Worm (Caenorhabditis elegans) whole organism, L3 larva: ENCODE results near the gene kcnl-1.

ENCODE experiments used
- ZK546.5 ChIP-seq: sonication (generic microtip); optimal IDR thresholded peaks from 2 replicates; lab custom pipeline; 2017; ENCODE audit warnings: missing biosample characterization, missing genetic modification characterization
- ceh-16 ChIP-seq: sonication (generic microtip); optimal IDR thresholded peaks from 2 replicates; lab custom pipeline; 2017; ENCODE audit warnings: missing biosample characterization, missing genetic modification characterization
- ceh-28 ChIP-seq: fragments of 150-350 bp; optimal IDR thresholded peaks from 2 replicates; lab custom pipeline; 2014; ENCODE audit warnings: missing biosample characterization, missing genetic modification reagents, missing genetic modification characterization
- ceh-82 ChIP-seq: fragments of 150-350 bp; optimal IDR thresholded peaks from 2 replicates; lab custom pipeline; 2014; ENCODE audit warnings: missing biosample characterization, missing genetic modification characterization
- ceh-9 ChIP-seq: sonication (generic microtip); optimal IDR thresholded peaks from 2 replicates; lab custom pipeline; 2018; ENCODE audit warnings: missing biosample characterization, missing genetic modification characterization
- egl-27 ChIP-seq: sonication (generic microtip); optimal IDR thresholded peaks from 4 replicates; lab custom pipeline; 2017; ENCODE audit warnings: missing biosample characterization, missing genetic modification reagents, missing genetic modification characterization
- egl-5 ChIP-seq: fragments of 150-350 bp; optimal IDR thresholded peaks from 2 replicates; lab custom pipeline; 2017; ENCODE audit warnings: missing biosample characterization, missing genetic modification reagents, missing genetic modification characterization, inconsistent platforms
- elt-1 ChIP-seq: fragments of 150-350 bp; optimal IDR thresholded peaks from 2 replicates; lab custom pipeline; 2014; ENCODE audit warnings: missing biosample characterization, missing genetic modification characterization
- elt-3 ChIP-seq, 3 experiments: fragments of 150-350 bp in 1 of 3; sonication (generic microtip) in 2 of 3; optimal IDR thresholded peaks; 2 replicates in 2 of 3; 4 replicates in 1 of 3; lab custom pipeline; 2014 to 2017; ENCODE audit warnings: missing biosample characterization in 3 of 3, missing genetic modification characterization in 3 of 3
- eor-1 ChIP-seq, 2 experiments: fragments of 150-350 bp; optimal IDR thresholded peaks; 2 replicates each; lab custom pipeline; 2014 to 2018; ENCODE audit warnings: missing biosample characterization in 2 of 2, missing genetic modification characterization in 2 of 2
- fkh-10 ChIP-seq: sonication (generic microtip); optimal IDR thresholded peaks from 2 replicates; lab custom pipeline; 2017; ENCODE audit warnings: missing biosample characterization, missing genetic modification reagents, missing genetic modification characterization
- fos-1 ChIP-seq: fragments of 150-350 bp; optimal IDR thresholded peaks from 2 replicates; lab custom pipeline; 2014; ENCODE audit warnings: missing biosample characterization, missing genetic modification characterization
- hmg-11 ChIP-seq: sonication (generic microtip); optimal IDR thresholded peaks from 2 replicates; lab custom pipeline; 2016; ENCODE audit warnings: missing genetic modification characterization, missing compliant biosample characterization
- jun-1 ChIP-seq: fragments of 150-350 bp; optimal IDR thresholded peaks from 2 replicates; lab custom pipeline; 2014; ENCODE audit warnings: missing biosample characterization, missing genetic modification reagents, missing genetic modification characterization
- lin-15B ChIP-seq: fragments of 150-350 bp; optimal IDR thresholded peaks from 2 replicates; lab custom pipeline; 2014; ENCODE audit warnings: missing biosample characterization, missing genetic modification characterization
- lin-39 ChIP-seq: fragments of 150-350 bp; optimal IDR thresholded peaks from 2 replicates; lab custom pipeline; 2018; ENCODE audit warnings: missing biosample characterization, missing genetic modification reagents, missing genetic modification characterization
- lsy-12 ChIP-seq: sonication (generic microtip); optimal IDR thresholded peaks from 2 replicates; lab custom pipeline; 2016; ENCODE audit warnings: mild to moderate bottlenecking, missing genetic modification characterization, missing compliant biosample characterization
- mdl-1 ChIP-seq: fragments of 150-350 bp; optimal IDR thresholded peaks from 2 replicates; lab custom pipeline; 2014; ENCODE audit warnings: missing biosample characterization, missing genetic modification characterization
- mml-1 ChIP-seq: fragments of 150-350 bp; sonication (generic microtip); optimal IDR thresholded peaks from 3 replicates; lab custom pipeline; 2014; ENCODE audit warnings: missing biosample characterization, missing genetic modification characterization
- nfya-1 ChIP-seq: sonication (generic microtip); optimal IDR thresholded peaks from 2 replicates; lab custom pipeline; 2017; ENCODE audit warnings: missing genetic modification characterization, mild to moderate bottlenecking, missing compliant biosample characterization, antibody characterized with exemption, moderate library complexity; ENCODE audit not compliant: insufficient read depth
- nhr-11 ChIP-seq: fragments of 150-350 bp; optimal IDR thresholded peaks from 2 replicates; lab custom pipeline; 2014; ENCODE audit warnings: missing biosample characterization, missing genetic modification characterization
- nhr-12 ChIP-seq: fragments of 150-350 bp; optimal IDR thresholded peaks from 2 replicates; lab custom pipeline; 2014; ENCODE audit warnings: missing biosample characterization, missing genetic modification characterization
- nhr-25 ChIP-seq: sonication (generic microtip); optimal IDR thresholded peaks from 2 replicates; lab custom pipeline; 2017; ENCODE audit warnings: missing biosample characterization, missing genetic modification characterization
- nhr-28 ChIP-seq: fragments of 150-350 bp; optimal IDR thresholded peaks from 2 replicates; lab custom pipeline; 2014; ENCODE audit warnings: missing biosample characterization, missing genetic modification characterization
- nhr-43 ChIP-seq: sonication (generic microtip); optimal IDR thresholded peaks from 2 replicates; lab custom pipeline; 2016; ENCODE audit warnings: mild to moderate bottlenecking, missing genetic modification characterization, missing compliant biosample characterization; ENCODE audit not compliant: poor library complexity, severe bottlenecking
- nhr-67 ChIP-seq: fragments of 150-350 bp; optimal IDR thresholded peaks from 2 replicates; lab custom pipeline; 2014; ENCODE audit warnings: missing biosample characterization, missing genetic modification characterization
- nhr-76 ChIP-seq: fragments of 150-350 bp; sonication (generic microtip); optimal IDR thresholded peaks from 5 replicates; lab custom pipeline; 2014; ENCODE audit warnings: missing biosample characterization, missing genetic modification characterization
- pqm-1 ChIP-seq: fragments of 150-350 bp; optimal IDR thresholded peaks from 2 replicates; lab custom pipeline; 2017; ENCODE audit warnings: missing biosample characterization, missing genetic modification characterization, inconsistent platforms
- skn-1 ChIP-seq: fragments of 150-350 bp; optimal IDR thresholded peaks from 2 replicates; lab custom pipeline; 2014; ENCODE audit warnings: missing biosample characterization, missing genetic modification characterization
- snpc-4 ChIP-seq: fragments of 150-350 bp; optimal IDR thresholded peaks from 2 replicates; lab custom pipeline; 2014; ENCODE audit warnings: missing biosample characterization, missing genetic modification characterization
- tbx-2 ChIP-seq: sonication (generic microtip); optimal IDR thresholded peaks from 2 replicates; lab custom pipeline; 2016; ENCODE audit warnings: mild to moderate bottlenecking, missing genetic modification characterization, missing compliant biosample characterization
- unc-39 ChIP-seq: sonication (generic microtip); optimal IDR thresholded peaks from 4 replicates; lab custom pipeline; 2017; ENCODE audit warnings: missing biosample characterization, missing genetic modification characterization
- unc-62 ChIP-seq: fragments of 150-350 bp; sonication (generic microtip); optimal IDR thresholded peaks from 4 replicates; lab custom pipeline; 2014; ENCODE audit warnings: missing biosample characterization, missing genetic modification reagents, missing genetic modification characterization
- zag-1 ChIP-seq: fragments of 150-350 bp; optimal IDR thresholded peaks from 2 replicates; lab custom pipeline; 2014; ENCODE audit warnings: missing biosample characterization, missing genetic modification characterization
- ztf-11 ChIP-seq: fragments of 150-350 bp; optimal IDR thresholded peaks from 2 replicates; lab custom pipeline; 2014; ENCODE audit warnings: missing biosample characterization, missing genetic modification characterization

Gene kcnl-1

ce11 chrV:19630569-19630968 lies 65.4 kb downstream of the kcnl-1 start:
- TF ChIP-seq fkh-10 (no peak), ceh-28 (tag; lab: Kevin White, UChicago) (peak; percentile 94)

- TF ChIP-seq skn-1 (tag; lab: Kevin White, UChicago) (no peak), jun-1 (tag; lab: Kevin White, UChicago) (no peak), tbx-2 (no peak), elt-3 (tag; optimal IDR thresholded peaks at IDR 0.05; lab: Kevin White, UChicago) (no peak), nhr-43 (no peak), egl-27 (no peak), lsy-12 (tag; lab: Kevin White, UChicago) (no peak), elt-1 (no peak), nhr-76 (tag; lab: Kevin White, UChicago) (no peak), ceh-9 (no peak), nhr-25 (tag; lab: Kevin White, UChicago) (no peak), nhr-11 (tag; lab: Kevin White, UChicago) (no peak), ceh-28 (tag; lab: Kevin White, UChicago) (no peak), pqm-1 (tag; lab: Kevin White, UChicago) (no peak), eor-1 (tag; optimal IDR thresholded peaks at IDR 0.05; lab: Kevin White, UChicago) (no peak)
These were observed 67.4 kb downstream of the kcnl-1 start, which contains the start of gene Y43F8C.5 for ce11 chrV:19632546-19632945. TSS of gene Y43F8C.5 (minus strand) at chrV:19632646.

- no peak for TF ChIP-seq lsy-12 (tag; lab: Kevin White, UChicago)
- no peak for TF ChIP-seq pqm-1 (tag; lab: Kevin White, UChicago)
- TF ChIP-seq nfya-1 (tag; lab: Kevin White, UChicago), result no peak
- TF ChIP-seq ceh-28 (tag; lab: Kevin White, UChicago), result peak; percentile 95
These were observed 67.8 kb downstream of the kcnl-1 start for ce11 chrV:19632948-19633347.

DNA sequence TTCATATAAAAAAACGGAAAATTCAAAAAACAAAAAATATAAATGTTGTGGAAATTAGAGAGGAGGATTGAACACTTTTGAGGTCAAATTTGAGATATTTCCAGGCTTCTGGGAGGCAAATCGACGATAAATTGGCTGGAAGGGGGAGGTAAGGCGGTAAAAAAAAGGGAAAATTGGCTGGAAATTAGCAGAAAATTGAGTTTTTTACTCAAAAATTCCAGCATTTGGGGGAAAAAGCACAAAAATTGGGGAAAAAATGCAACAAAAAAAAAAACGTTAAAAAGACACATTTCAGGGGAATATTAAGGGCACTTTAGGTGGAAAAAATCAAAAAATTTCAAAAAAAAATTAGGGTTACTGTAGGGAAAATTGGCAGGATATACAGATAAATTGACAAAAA lies 69.0 kb downstream of the kcnl-1 start:
- TF ChIP-seq mdl-1 (tag; lab: Kevin White, UChicago) (no peak), nfya-1 (tag; lab: Kevin White, UChicago) (no peak), unc-39 (tag; lab: Kevin White, UChicago) (no peak), egl-5 (tag; lab: Kevin White, UChicago) (no peak), unc-62 (GFP tag; lab: Kevin White, UChicago) (no peak), nhr-12 (tag; lab: Kevin White, UChicago) (no peak), fos-1 (tag; lab: Kevin White, UChicago) (no peak), lin-15B (tag; lab: Kevin White, UChicago) (no peak), jun-1 (tag; lab: Kevin White, UChicago) (no peak), pqm-1 (tag; lab: Kevin White, UChicago) (no peak), nhr-28 (tag; lab: Kevin White, UChicago) (no peak), hmg-11 (no peak), zag-1 (tag; lab: Kevin White, UChicago) (no peak), mml-1 (tag; lab: Kevin White, UChicago) (no peak), lsy-12 (tag; lab: Kevin White, UChicago) (no peak)

- peak; percentile 98 for TF ChIP-seq ceh-28 (tag; lab: Kevin White, UChicago)
- TF ChIP-seq, all 47 proteins: peak for 1; not testable (repeated sequence) for 46
These were observed 70.5 kb downstream of the kcnl-1 start for ce11 chrV:19635525-19636193.

- TF ChIP-seq unc-39 (tag; lab: Kevin White, UChicago) (no peak), fos-1 (tag; lab: Kevin White, UChicago) (no peak), elt-3 (tag; optimal IDR thresholded peaks at IDR 0.05; lab: Kevin White, UChicago) (no peak), ceh-16 (no peak), snpc-4 (tag; lab: Kevin White, UChicago) (no peak), pqm-1 (tag; lab: Kevin White, UChicago) (no peak), nhr-12 (tag; lab: Kevin White, UChicago) (no peak), nhr-43 (no peak), lin-15B (tag; lab: Kevin White, UChicago) (no peak), tbx-2 (no peak), nhr-28 (tag; lab: Kevin White, UChicago) (no peak), nhr-76 (tag; lab: Kevin White, UChicago) (no peak), nhr-67 (tag; lab: Kevin White, UChicago) (no peak), jun-1 (tag; lab: Kevin White, UChicago) (no peak), lin-39 (tag; lab: Kevin White, UChicago) (no peak), egl-27 (no peak), ztf-11 (tag; lab: Kevin White, UChicago) (no peak), ceh-82 (tag; lab: Kevin White, UChicago) (no peak), ZK546.5 (tag; lab: Kevin White, UChicago) (no peak), fkh-10 (no peak)
These were observed 71.0 kb downstream of the kcnl-1 start for ce11 chrV:19636194-19636584.
